Fruit fly (Drosophila melanogaster): ENCODE results near the gene vvl.

- no peak for TF ChIP-seq vri (GFP tag; optimal IDR thresholded peaks at IDR 0.05)
- TF ChIP-seq CG6276 (GFP tag; optimal IDR thresholded peaks at IDR 0.05): no peak
Measured at dm6 chr3L:6825807-6826206, 35.8 kb downstream of the vvl start.
